Fruit fly (Drosophila melanogaster) whole organism, embryonic: ENCODE results near the gene Crz.

Experiments used
- Atf-2 ChIP-seq: fragments of 200-800 bp; sonication (Bioruptor generic); optimal IDR thresholded peaks from 2 replicates; lab custom pipeline; 2016; ENCODE audit warnings: missing biosample characterization, missing genetic modification characterization
- CG10654 ChIP-seq: fragments of 200-800 bp; sonication (Bioruptor generic); optimal IDR thresholded peaks from 2 replicates; lab custom pipeline; 2016; ENCODE audit warnings: missing biosample characterization, missing genetic modification characterization
- CG10959 ChIP-seq: fragments of 200-800 bp; sonication (Bioruptor generic); IDR thresholded peaks from 2 replicates; pipeline ENCODE4 v1.3.6; 2022; ENCODE audit warnings: missing biosample characterization, missing genetic modification characterization
- CG10979 ChIP-seq: fragments of 200-800 bp; sonication (Bioruptor generic); optimal IDR thresholded peaks from 2 replicates; lab custom pipeline; 2018; ENCODE audit warnings: missing biosample characterization, mild to moderate bottlenecking, missing genetic modification characterization, moderate library complexity
- CG11456 ChIP-seq: fragments of 200-800 bp; sonication (Bioruptor generic); IDR thresholded peaks from 3 replicates; pipeline ENCODE4 v1.3.6; 2022; ENCODE audit warnings: missing biosample characterization, missing genetic modification characterization
- CG12659 ChIP-seq: fragments of 200-800 bp; sonication (Bioruptor generic); optimal IDR thresholded peaks from 3 replicates; lab custom pipeline; 2017; ENCODE audit warnings: mild to moderate bottlenecking, missing biosample characterization, missing genetic modification reagents, missing genetic modification characterization
- CG12942 ChIP-seq: fragments of 200-800 bp; sonication (Bioruptor generic); optimal IDR thresholded peaks from 3 replicates; lab custom pipeline; 2016; ENCODE audit warnings: missing biosample characterization, missing genetic modification characterization
- CG13296 ChIP-seq: fragments of 200-800 bp; sonication (Bioruptor generic); optimal IDR thresholded peaks from 3 replicates; lab custom pipeline; 2018; ENCODE audit warnings: missing biosample characterization, mild to moderate bottlenecking, missing genetic modification characterization
- CG14667 ChIP-seq: fragments of 200-800 bp; sonication (Bioruptor generic); IDR thresholded peaks from 2 replicates; pipeline ENCODE4 v1.3.6; 2022; ENCODE audit warnings: missing biosample characterization, missing genetic modification characterization
- CG17359 ChIP-seq: fragments of 200-800 bp; sonication (Bioruptor generic); optimal IDR thresholded peaks from 3 replicates; lab custom pipeline; 2018; ENCODE audit warnings: missing biosample characterization, mild to moderate bottlenecking, missing genetic modification characterization, moderate library complexity
- CG17385 ChIP-seq: fragments of 200-800 bp; sonication (Bioruptor generic); optimal IDR thresholded peaks from 3 replicates; lab custom pipeline; 2018; ENCODE audit warnings: missing biosample characterization, mild to moderate bottlenecking, missing genetic modification characterization
- CG17829 ChIP-seq: fragments of 200-800 bp; optimal IDR thresholded peaks from 2 replicates; lab custom pipeline; 2019; ENCODE audit warnings: missing biosample characterization, mild to moderate bottlenecking, missing genetic modification characterization, moderate library complexity
- CG18619 ChIP-seq: fragments of 200-800 bp; sonication (Bioruptor generic); optimal IDR thresholded peaks from 3 replicates; lab custom pipeline; 2017; ENCODE audit warnings: missing biosample characterization, mild to moderate bottlenecking, missing genetic modification characterization
- CG2678 ChIP-seq: fragments of 200-800 bp; sonication (Bioruptor generic); optimal IDR thresholded peaks from 3 replicates; lab custom pipeline; 2019; ENCODE audit warnings: missing biosample characterization, mild to moderate bottlenecking, missing genetic modification characterization, moderate library complexity
- CG30431 ChIP-seq: fragments of 200-800 bp; sonication (Bioruptor generic); optimal IDR thresholded peaks from 2 replicates; lab custom pipeline; 2017; ENCODE audit warnings: missing biosample characterization, missing genetic modification characterization
- CG34376 ChIP-seq: fragments of 200-800 bp; sonication (Bioruptor generic); optimal IDR thresholded peaks from 2 replicates; lab custom pipeline; 2018; ENCODE audit warnings: missing biosample characterization, mild to moderate bottlenecking, missing genetic modification characterization
- CG4282 ChIP-seq: fragments of 200-800 bp; sonication (Bioruptor generic); optimal IDR thresholded peaks from 2 replicates; lab custom pipeline; 2016; ENCODE audit warnings: missing biosample characterization, missing genetic modification characterization
- CG7357 ChIP-seq: fragments of 200-800 bp; sonication (Bioruptor generic); IDR thresholded peaks from 3 replicates; pipeline ENCODE4 v1.3.6; 2022; ENCODE audit warnings: missing biosample characterization, missing genetic modification characterization
- CG8359 ChIP-seq: fragments of 200-800 bp; sonication (Bioruptor generic); optimal IDR thresholded peaks from 2 replicates; lab custom pipeline; 2017; ENCODE audit warnings: missing biosample characterization, mild to moderate bottlenecking, missing genetic modification characterization, borderline replicate concordance
- CG9215 ChIP-seq: fragments of 200-800 bp; sonication (Bioruptor generic); IDR thresholded peaks from 2 replicates; pipeline ENCODE4 v1.3.6; 2022; ENCODE audit warnings: missing biosample characterization, missing genetic modification characterization
- CG9817 ChIP-seq: fragments of 200-800 bp; sonication (Bioruptor generic); optimal IDR thresholded peaks from 2 replicates; lab custom pipeline; 2018; ENCODE audit warnings: missing biosample characterization, mild to moderate bottlenecking, missing genetic modification characterization, moderate library complexity
- CTCF ChIP-seq: fragments of 200-800 bp; sonication (Bioruptor generic); optimal IDR thresholded peaks from 2 replicates; lab custom pipeline; 2017; ENCODE audit warnings: missing biosample characterization, mild to moderate bottlenecking, missing genetic modification characterization, moderate library complexity
- ERR ChIP-seq: fragments of 200-800 bp; sonication (Bioruptor generic); optimal IDR thresholded peaks from 2 replicates; lab custom pipeline; 2016; ENCODE audit warnings: missing biosample characterization, missing genetic modification characterization
- Ets97D ChIP-seq: fragments of 200-800 bp; sonication (Bioruptor generic); optimal IDR thresholded peaks from 3 replicates; lab custom pipeline; 2016; ENCODE audit warnings: missing biosample characterization, missing genetic modification characterization
- HLH3B ChIP-seq: fragments of 200-800 bp; sonication (Bioruptor generic); IDR thresholded peaks from 2 replicates; pipeline ENCODE4 v1.3.6; 2022; ENCODE audit warnings: missing biosample characterization, missing genetic modification characterization
- Hmx ChIP-seq: fragments of 200-800 bp; sonication (Bioruptor generic); optimal IDR thresholded peaks from 2 replicates; lab custom pipeline; 2016; ENCODE audit warnings: missing biosample characterization, missing genetic modification characterization
- Lim3 ChIP-seq: fragments of 200-800 bp; sonication (Bioruptor generic); IDR thresholded peaks from 2 replicates; pipeline ENCODE4 v1.3.6; 2022; ENCODE audit warnings: missing biosample characterization, missing genetic modification characterization
- Mes4 ChIP-seq: fragments of 200-800 bp; sonication (Bioruptor generic); optimal IDR thresholded peaks from 2 replicates; lab custom pipeline; 2016; ENCODE audit warnings: missing biosample characterization, missing genetic modification characterization
- Mrtf ChIP-seq: fragments of 200-800 bp; sonication (Bioruptor generic); IDR thresholded peaks from 3 replicates; pipeline ENCODE4 v1.3.6; 2022; ENCODE audit warnings: missing biosample characterization, missing genetic modification characterization
- PHDP ChIP-seq: fragments of 200-800 bp; sonication (Bioruptor generic); optimal IDR thresholded peaks from 3 replicates; lab custom pipeline; 2018; ENCODE audit warnings: missing biosample characterization, mild to moderate bottlenecking, missing genetic modification characterization, moderate library complexity
- Tbp ChIP-seq: fragments of >200 bp; optimal IDR thresholded peaks from 2 replicates; lab custom pipeline; 2018; ENCODE audit warnings: missing biosample characterization, missing genetic modification characterization
- al ChIP-seq: fragments of 200-800 bp; sonication (Bioruptor generic); IDR thresholded peaks from 2 replicates; pipeline ENCODE4 v1.3.6; 2022; ENCODE audit warnings: missing biosample characterization, missing genetic modification characterization
- ash1 ChIP-seq: fragments of 200-800 bp; sonication (Bioruptor generic); optimal IDR thresholded peaks from 2 replicates; lab custom pipeline; 2018; ENCODE audit warnings: missing biosample characterization, mild to moderate bottlenecking, missing genetic modification characterization
- bbx ChIP-seq: fragments of 200-800 bp; sonication (Bioruptor generic); IDR thresholded peaks from 2 replicates; pipeline ENCODE4 v1.3.6; 2022; ENCODE audit warnings: missing biosample characterization, missing genetic modification characterization; ENCODE audit not compliant: partially characterized antibody
- cas ChIP-seq: fragments of 200-800 bp; sonication (Bioruptor generic); IDR thresholded peaks from 2 replicates; pipeline ENCODE4 v1.3.6; 2022; ENCODE audit warnings: missing biosample characterization, missing genetic modification characterization
- danr ChIP-seq: fragments of 200-800 bp; sonication (Bioruptor generic); IDR thresholded peaks from 2 replicates; pipeline ENCODE4 v1.3.6; 2022; ENCODE audit warnings: missing biosample characterization, missing genetic modification characterization
- dm ChIP-seq: fragments of 200-800 bp; sonication (Bioruptor generic); optimal IDR thresholded peaks from 3 replicates; lab custom pipeline; 2016; ENCODE audit warnings: missing biosample characterization, missing genetic modification characterization
- eyg ChIP-seq: fragments of 200-800 bp; sonication (Bioruptor generic); optimal IDR thresholded peaks from 3 replicates; lab custom pipeline; 2016; ENCODE audit warnings: missing biosample characterization, missing genetic modification characterization
- fu2 ChIP-seq: fragments of 200-800 bp; sonication (Bioruptor generic); optimal IDR thresholded peaks from 2 replicates; lab custom pipeline; 2016; ENCODE audit warnings: missing biosample characterization, missing genetic modification characterization
- h ChIP-seq: fragments of >200 bp; optimal IDR thresholded peaks from 2 replicates; lab custom pipeline; 2017
- jigr1 ChIP-seq: fragments of 200-800 bp; sonication (Bioruptor generic); IDR thresholded peaks from 3 replicates; pipeline ENCODE4 v1.3.6; 2022; ENCODE audit warnings: missing biosample characterization, missing genetic modification characterization
- klu ChIP-seq: fragments of 200-800 bp; sonication (Bioruptor generic); IDR thresholded peaks from 2 replicates; pipeline ENCODE4 v1.3.6; 2022; ENCODE audit warnings: missing biosample characterization, missing genetic modification characterization
- mam ChIP-seq: fragments of 200-800 bp; sonication (Bioruptor generic); optimal IDR thresholded peaks from 3 replicates; lab custom pipeline; 2016; ENCODE audit warnings: missing biosample characterization, missing genetic modification characterization
- pum ChIP-seq: fragments of 200-800 bp; sonication (Bioruptor generic); optimal IDR thresholded peaks from 2 replicates; lab custom pipeline; 2016; ENCODE audit warnings: missing biosample characterization, missing genetic modification characterization
- row ChIP-seq: fragments of 200-800 bp; sonication (Bioruptor generic); IDR thresholded peaks from 3 replicates; pipeline ENCODE4 v1.3.6; 2022; ENCODE audit warnings: missing biosample characterization, missing genetic modification characterization
- sim ChIP-seq: fragments of 200-800 bp; sonication (Bioruptor generic); IDR thresholded peaks from 2 replicates; pipeline ENCODE4 v1.3.6; 2022; ENCODE audit warnings: missing biosample characterization, missing genetic modification characterization
- twi ChIP-seq: fragments of 200-800 bp; optimal IDR thresholded peaks from 2 replicates; lab custom pipeline; 2019; ENCODE audit warnings: missing biosample characterization, mild to moderate bottlenecking, missing genetic modification characterization, moderate library complexity

Crz gene

DNA sequence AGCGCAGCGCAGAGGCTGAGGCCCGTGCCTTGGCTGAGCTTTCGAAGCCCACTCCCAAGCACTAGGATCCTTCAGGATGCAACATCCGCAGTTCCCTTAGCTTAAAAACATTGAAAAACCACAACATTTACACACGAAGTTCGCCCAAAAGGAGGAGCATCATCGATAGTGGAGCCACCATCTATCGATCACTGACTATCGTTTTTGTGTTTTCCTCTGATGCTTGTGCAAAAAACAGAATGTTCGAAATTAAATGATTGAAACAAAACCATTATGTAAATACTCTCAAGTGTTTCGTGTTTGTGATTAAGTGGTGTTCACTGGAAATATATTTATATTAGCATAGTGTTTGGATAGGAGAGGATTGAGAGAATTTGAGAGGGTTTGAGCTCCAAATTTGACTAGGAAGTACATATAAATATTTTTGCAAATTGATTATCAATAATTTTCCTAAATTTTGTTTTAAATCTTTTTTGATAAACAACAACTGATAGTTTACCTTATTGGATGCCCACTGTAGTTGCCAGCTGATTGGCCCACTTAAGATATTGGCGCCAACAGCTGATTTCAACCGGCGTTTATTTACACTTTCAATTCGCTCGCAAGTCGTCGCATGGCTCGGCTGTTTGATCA, 12.9 kb downstream of the Crz start, which contains the start of gene spn-B (continued):
- peak; percentile 32 for TF ChIP-seq pum
- TF ChIP-seq ERR (GFP tag; lab: Kevin White, UChicago), result no peak
- peak; percentile 56 for TF ChIP-seq Atf-2 (GFP tag; lab: Kevin White, UChicago)
- TF ChIP-seq klu (GFP tag; lab: Robert Waterston, UW), result 0 out of 2 replicates have a peak, but pooled peaks have one; percentile 11
- TF ChIP-seq sim (GFP tag; lab: Robert Waterston, UW), result peak; percentile 66; the same call in 1 of the 2 replicates
- TF ChIP-seq CG2678 (tag; lab: Kevin White, UChicago), result peak; percentile 83
- peak; percentile 82 for TF ChIP-seq CG13296 (GFP tag; lab: Kevin White, UChicago)
- peak; percentile 31; the same call in 1 of the 3 replicates for TF ChIP-seq CG7357
- no peak for TF ChIP-seq Tbp (GFP tag; lab: Kevin White, UChicago)
- TF ChIP-seq Mes4 (GFP tag; lab: Kevin White, UChicago), result peak; percentile 2
- TF ChIP-seq CG11456, result peak; percentile 56; the same call in 1 of the 3 replicates
- TF ChIP-seq dm (GFP tag; lab: Kevin White, UChicago), result no peak
- TF ChIP-seq Hmx (GFP tag; lab: Kevin White, UChicago), result peak; percentile 59
- peak; percentile 87 for TF ChIP-seq row (GFP tag; lab: Robert Waterston, UW)
- no peak for TF ChIP-seq h (lab: Kevin White, UChicago)
- no peak for TF ChIP-seq cas (GFP tag; lab: Robert Waterston, UW)
- peak; percentile 45 for TF ChIP-seq CG30431 (GFP tag; lab: Kevin White, UChicago)
- peak; percentile 67 for TF ChIP-seq CG12659 (GFP tag; lab: Kevin White, UChicago)
- TF ChIP-seq CG9817, result peak; percentile 52
- TF ChIP-seq CG17829, result peak; percentile 83
- peak; percentile 43 for TF ChIP-seq CG14667 (GFP tag; lab: Robert Waterston, UW)
- TF ChIP-seq CG12942 (GFP tag; lab: Kevin White, UChicago), result peak; percentile 23
- no peak for TF ChIP-seq Ets97D
- peak; percentile 13; the same call in 1 of the 3 replicates for TF ChIP-seq Mrtf (GFP tag; lab: Robert Waterston, UW)
- peak; percentile 44 for TF ChIP-seq al (GFP tag; lab: Robert Waterston, UW)
- no peak for TF ChIP-seq ash1 (GFP tag; lab: Kevin White, UChicago)
- TF ChIP-seq bbx (GFP tag; lab: Robert Waterston, UW), result peak; percentile 30; the same call in 1 of the 2 replicates
- TF ChIP-seq CG17359, result peak; percentile 80
- peak; percentile 2 for TF ChIP-seq eyg (GFP tag; lab: Kevin White, UChicago)
- peak; percentile 42 for TF ChIP-seq twi (tag; lab: Kevin White, UChicago)
- peak; percentile 58 for TF ChIP-seq mam (GFP tag; lab: Kevin White, UChicago)
- TF ChIP-seq jigr1 (GFP tag; lab: Robert Waterston, UW), result no peak
- TF ChIP-seq Lim3 (GFP tag; lab: Robert Waterston, UW), result no peak; the same call in 1 of the 2 replicates
- TF ChIP-seq PHDP (tag; lab: Kevin White, UChicago), result peak; percentile 86
- 0 out of 2 replicates have a peak, but pooled peaks have one; percentile 19 for TF ChIP-seq CG10959
- peak; percentile 42; the same call in 1 of the 2 replicates for TF ChIP-seq CG9215 (GFP tag; lab: Robert Waterston, UW)
- TF ChIP-seq CG10654 (GFP tag; lab: Kevin White, UChicago), result peak; percentile 46
- peak; percentile 57 for TF ChIP-seq CG18619 (GFP tag; lab: Kevin White, UChicago)
- TF ChIP-seq CTCF (GFP tag; lab: Kevin White, UChicago), result peak; percentile 49
- TF ChIP-seq CG17385 (GFP tag; lab: Kevin White, UChicago), result peak; percentile 73
- peak; percentile 43 for TF ChIP-seq CG8359 (GFP tag; lab: Kevin White, UChicago)
- TF ChIP-seq CG10979 (tag; lab: Kevin White, UChicago), result peak; percentile 80
- no peak for TF ChIP-seq CG4282 (GFP tag; lab: Kevin White, UChicago)
- peak; percentile 75 for TF ChIP-seq CG34376 (GFP tag; lab: Kevin White, UChicago)
- TF ChIP-seq danr (GFP tag; lab: Robert Waterston, UW), result no peak
- TF ChIP-seq HLH3B (GFP tag; lab: Robert Waterston, UW), result peak; percentile 75
- TF ChIP-seq fu2 (GFP tag; lab: Kevin White, UChicago), result peak; percentile 55
- TF ChIP-seq, all 482 proteins: peak for 345
